Fruit fly (Drosophila melanogaster) whole organism: ENCODE measurements around the gene jar.

Experiments used
- CG8478 ChIP-seq: fragments of >200 bp; optimal IDR thresholded peaks from 2 replicates; lab custom pipeline; 2018; ENCODE audit warnings: inconsistent platforms
- Dll ChIP-seq: fragments of >200 bp; optimal IDR thresholded peaks from 2 replicates; lab custom pipeline; 2017
- psq ChIP-seq: fragments of >200 bp; optimal IDR thresholded peaks from 2 replicates; lab custom pipeline; 2017
- usp ChIP-seq: fragments of >200 bp; optimal IDR thresholded peaks from 2 replicates; lab custom pipeline; 2017; ENCODE audit warnings: missing biosample characterization, missing genetic modification characterization, mixed read lengths

DNA sequence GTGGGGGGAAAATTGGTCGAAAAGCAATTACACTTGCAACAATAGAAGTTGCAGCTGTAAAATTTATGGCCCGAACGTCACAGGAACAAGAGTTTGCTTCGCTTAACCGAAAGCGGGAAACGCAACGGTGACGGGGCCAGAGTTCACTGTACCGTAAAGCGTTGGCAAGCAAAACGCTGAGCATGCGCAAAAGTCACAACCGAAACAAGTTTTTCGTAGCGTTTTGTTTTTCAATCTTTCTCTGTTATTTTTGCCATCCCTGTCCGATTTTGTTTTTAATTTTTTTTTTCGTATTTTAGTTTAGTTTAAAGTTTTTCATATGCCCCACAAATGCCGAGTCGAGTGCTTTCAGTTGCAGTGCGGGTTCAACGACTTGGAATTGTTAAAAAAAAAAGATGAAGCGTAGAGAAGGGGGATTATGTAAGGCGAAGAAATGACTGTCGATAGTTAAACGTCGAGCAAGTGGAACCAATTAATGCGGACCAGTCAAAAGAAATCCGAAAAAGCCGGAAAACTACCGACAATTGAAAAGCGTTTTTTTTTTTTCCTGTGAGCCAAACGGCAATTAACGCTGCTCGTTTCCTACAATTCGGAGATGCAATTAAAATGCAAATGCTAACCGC is 3.3 kb downstream of the jar start:
- no peak for TF ChIP-seq CG8478 (lab: Kevin White, UChicago)
- no peak for TF ChIP-seq usp (GFP tag; lab: Kevin White, UChicago)
- TF ChIP-seq psq (lab: Kevin White, UChicago) = no peak
- TF ChIP-seq Dll (lab: Kevin White, UChicago) = no peak
